Worm (Caenorhabditis elegans) whole organism, young adult: ENCODE measurements around the gene lec-8.

Experiments used
- B0019.2 ChIP-seq: fragments of 200-800 bp; sonication (Bioruptor generic); conservative IDR thresholded peaks from 2 replicates; pipeline ENCODE4 v1.3.6; 2022; ENCODE audit warnings: missing genetic modification reagents, missing genetic modification characterization, missing compliant biosample characterization
- B0035.1 ChIP-seq: sonication (generic microtip); optimal IDR thresholded peaks from 2 replicates; lab custom pipeline; 2016; ENCODE audit warnings: missing genetic modification characterization, mild to moderate bottlenecking, missing compliant biosample characterization, missing genotype, missing genetic modification reagents
- C06A6.2 ChIP-seq: fragments of 200-800 bp; sonication (Bioruptor generic); conservative IDR thresholded peaks from 2 replicates; pipeline ENCODE4 v1.3.6; 2022; ENCODE audit warnings: missing genetic modification characterization, missing compliant biosample characterization
- C17E4.6 ChIP-seq: fragments of 200-800 bp; sonication (Bioruptor generic); IDR thresholded peaks from 2 replicates; pipeline ENCODE4 v1.3.6; 2022; ENCODE audit warnings: missing genetic modification reagents, missing genetic modification characterization, missing compliant biosample characterization
- F22D6.2 ChIP-seq: sonication (generic microtip); optimal IDR thresholded peaks from 2 replicates; lab custom pipeline; 2016; ENCODE audit warnings: mild to moderate bottlenecking, missing genetic modification characterization, missing compliant biosample characterization
- F33H1.4 ChIP-seq: fragments of 200-800 bp; sonication (Bioruptor generic); IDR thresholded peaks from 2 replicates; pipeline ENCODE4 v1.3.6; 2022; ENCODE audit warnings: missing genetic modification reagents, missing genetic modification characterization, missing compliant biosample characterization
- F57A8.1 ChIP-seq: fragments of 200-800 bp; sonication (Bioruptor generic); optimal IDR thresholded peaks from 2 replicates; lab custom pipeline; 2018; ENCODE audit warnings: mild to moderate bottlenecking, missing genetic modification characterization, moderate library complexity, missing compliant biosample characterization
- T07F8.4 ChIP-seq: sonication (generic microtip); optimal IDR thresholded peaks from 2 replicates; lab custom pipeline; 2016; ENCODE audit warnings: mild to moderate bottlenecking, missing genetic modification characterization, moderate library complexity, missing compliant biosample characterization
- Y53F4B.3 ChIP-seq: fragments of 200-800 bp; sonication (Bioruptor generic); IDR thresholded peaks from 2 replicates; pipeline ENCODE4 v1.3.6; 2022; ENCODE audit warnings: missing genetic modification reagents, missing genetic modification characterization, missing compliant biosample characterization
- Y56A3A.18 ChIP-seq: fragments of 200-800 bp; sonication (Bioruptor generic); IDR thresholded peaks from 2 replicates; pipeline ENCODE4 v1.3.6; 2022; ENCODE audit warnings: missing genetic modification reagents, missing genetic modification characterization, missing compliant biosample characterization
- ama-1 ChIP-seq, 3 experiments: fragments of 150-350 bp in 1 of 3; sonication (generic microtip) in 2 of 3; optimal IDR thresholded peaks; 2 replicates each; lab custom pipeline; 2014 to 2018; ENCODE audit warnings: missing biosample characterization in 2 of 3, missing genetic modification characterization in 2 of 3, missing genetic modification reagents in 2 of 3
- aptf-2 ChIP-seq: fragments of 200-800 bp; sonication (Bioruptor generic); conservative IDR thresholded peaks from 2 replicates; pipeline ENCODE4 v1.3.6; 2022; ENCODE audit warnings: missing genetic modification reagents, missing genetic modification characterization, missing compliant biosample characterization
- atf-7 ChIP-seq: sonication (generic microtip); optimal IDR thresholded peaks from 2 replicates; lab custom pipeline; 2017; ENCODE audit warnings: mild to moderate bottlenecking, missing genetic modification characterization, missing compliant biosample characterization
- attf-3 ChIP-seq: fragments of 200-800 bp; sonication (Bioruptor generic); conservative IDR thresholded peaks from 2 replicates; pipeline ENCODE4 v1.3.6; 2022; ENCODE audit warnings: missing genetic modification reagents, missing genetic modification characterization, missing compliant biosample characterization
- attf-5 ChIP-seq: fragments of 200-800 bp; sonication (Bioruptor generic); optimal IDR thresholded peaks from 2 replicates; lab custom pipeline; 2018; ENCODE audit warnings: mild to moderate bottlenecking, missing genetic modification characterization, missing compliant biosample characterization
- ceh-100 ChIP-seq: fragments of 200-800 bp; sonication (Bioruptor generic); IDR thresholded peaks from 2 replicates; pipeline ENCODE4 v1.3.6; 2022; ENCODE audit warnings: missing genetic modification reagents, missing genetic modification characterization, missing compliant biosample characterization
- ceh-40 ChIP-seq: fragments of 200-800 bp; sonication (Bioruptor generic); IDR thresholded peaks from 2 replicates; pipeline ENCODE4 v1.3.6; 2022; ENCODE audit warnings: missing genetic modification characterization, missing compliant biosample characterization
- ceh-79 ChIP-seq: sonication (generic microtip); optimal IDR thresholded peaks from 2 replicates; lab custom pipeline; 2017; ENCODE audit warnings: mild to moderate bottlenecking, missing genetic modification characterization, missing compliant biosample characterization
- ceh-91 ChIP-seq: fragments of 200-800 bp; sonication (Bioruptor generic); IDR thresholded peaks from 2 replicates; pipeline ENCODE4 v1.3.6; 2022; ENCODE audit warnings: missing genetic modification reagents, missing genetic modification characterization, missing compliant biosample characterization
- efl-1 ChIP-seq: fragments of 150-350 bp; optimal IDR thresholded peaks from 2 replicates; lab custom pipeline; 2014; ENCODE audit warnings: missing biosample characterization, missing genetic modification reagents, missing genetic modification characterization
- egl-18 ChIP-seq: fragments of 200-800 bp; sonication (Bioruptor generic); IDR thresholded peaks from 2 replicates; pipeline ENCODE4 v1.3.6; 2022; ENCODE audit warnings: missing genetic modification reagents, missing genetic modification characterization, missing compliant biosample characterization
- egrh-3 ChIP-seq: fragments of 200-800 bp; sonication (Bioruptor generic); IDR thresholded peaks from 2 replicates; pipeline ENCODE4 v1.3.6; 2022; ENCODE audit warnings: missing genetic modification reagents, missing genetic modification characterization, missing compliant biosample characterization
- ekl-4 ChIP-seq: fragments of 200-800 bp; sonication (Bioruptor generic); IDR thresholded peaks from 2 replicates; pipeline ENCODE4 v1.3.6; 2022; ENCODE audit warnings: missing genetic modification reagents, missing genetic modification characterization, missing compliant biosample characterization
- gei-17 ChIP-seq: fragments of 200-800 bp; sonication (Bioruptor generic); optimal IDR thresholded peaks from 2 replicates; lab custom pipeline; 2018; ENCODE audit warnings: mild to moderate bottlenecking, missing genetic modification characterization, missing compliant biosample characterization
- him-1 ChIP-seq: sonication (generic microtip); optimal IDR thresholded peaks from 2 replicates; lab custom pipeline; 2016; ENCODE audit warnings: missing genotype, missing genetic modification reagents, missing genetic modification characterization, missing compliant biosample characterization
- hlh-26 ChIP-seq: fragments of 200-800 bp; sonication (Bioruptor generic); conservative IDR thresholded peaks from 2 replicates; pipeline ENCODE4 v1.3.6; 2022; ENCODE audit warnings: missing genetic modification reagents, missing genetic modification characterization, missing compliant biosample characterization
- lag-1 ChIP-seq: fragments of 200-800 bp; sonication (Bioruptor generic); IDR thresholded peaks from 2 replicates; pipeline ENCODE4 v1.3.6; 2022; ENCODE audit warnings: missing genetic modification reagents, missing genetic modification characterization, missing compliant biosample characterization
- let-526 ChIP-seq: fragments of 200-800 bp; sonication (Bioruptor generic); IDR thresholded peaks from 2 replicates; pipeline ENCODE4 v1.3.6; 2022; ENCODE audit warnings: missing genetic modification reagents, missing genetic modification characterization, missing compliant biosample characterization
- let-607 ChIP-seq, 2 experiments: fragments of 200-800 bp in 1 of 2; sonication (Bioruptor generic) in 1 of 2; sonication (generic microtip) in 1 of 2; optimal IDR thresholded peaks; 2 replicates each; lab custom pipeline; 2016 to 2018; ENCODE audit warnings: mild to moderate bottlenecking in 2 of 2, missing compliant biosample characterization in 2 of 2, missing genetic modification characterization in 2 of 2, moderate library complexity in 2 of 2, missing genotype in 1 of 2
- lin-26 ChIP-seq: fragments of 200-800 bp; sonication (Bioruptor generic); IDR thresholded peaks from 2 replicates; pipeline ENCODE4 v1.3.6; 2022; ENCODE audit warnings: missing genetic modification reagents, missing genetic modification characterization, missing compliant biosample characterization
- madf-8 ChIP-seq: fragments of 200-800 bp; sonication (Bioruptor generic); conservative IDR thresholded peaks from 2 replicates; pipeline ENCODE4 v1.3.6; 2022; ENCODE audit warnings: missing genetic modification reagents, missing genetic modification characterization, missing compliant biosample characterization
- nhr-27 ChIP-seq: fragments of 200-800 bp; sonication (Bioruptor generic); optimal IDR thresholded peaks from 2 replicates; lab custom pipeline; 2018; ENCODE audit warnings: mild to moderate bottlenecking, missing genetic modification characterization, moderate library complexity, missing compliant biosample characterization
- nhr-80 ChIP-seq: sonication (generic microtip); optimal IDR thresholded peaks from 2 replicates; lab custom pipeline; 2016; ENCODE audit warnings: missing genetic modification characterization, missing compliant biosample characterization
- pbrm-1 ChIP-seq: fragments of 200-800 bp; sonication (Bioruptor generic); IDR thresholded peaks from 2 replicates; pipeline ENCODE4 v1.3.6; 2022; ENCODE audit warnings: missing genetic modification reagents, missing genetic modification characterization, missing compliant biosample characterization
- rec-8 ChIP-seq, 2 experiments: sonication (generic microtip); optimal IDR thresholded peaks; 2 replicates each; lab custom pipeline; 2016; ENCODE audit warnings: mild to moderate bottlenecking in 2 of 2, missing genetic modification characterization in 2 of 2, missing genetic modification reagents in 2 of 2, missing genotype in 2 of 2, missing biosample characterization in 1 of 2, missing compliant biosample characterization in 1 of 2, moderate library complexity in 1 of 2
- sdz-38 ChIP-seq: sonication (generic microtip); optimal IDR thresholded peaks from 2 replicates; lab custom pipeline; 2016; ENCODE audit warnings: missing genotype, missing genetic modification characterization, missing compliant biosample characterization
- sea-2 ChIP-seq: fragments of 200-800 bp; sonication (Bioruptor generic); IDR thresholded peaks from 2 replicates; pipeline ENCODE4 v1.3.6; 2022; ENCODE audit warnings: missing genetic modification characterization, missing compliant biosample characterization
- snpc-1.1 ChIP-seq: sonication (generic microtip); optimal IDR thresholded peaks from 2 replicates; lab custom pipeline; 2017; ENCODE audit warnings: missing genetic modification characterization, mild to moderate bottlenecking, missing compliant biosample characterization, antibody characterized with exemption, moderate library complexity, missing genotype, missing genetic modification reagents; ENCODE audit not compliant: insufficient read depth
- snpc-1.3 ChIP-seq: sonication (generic microtip); optimal IDR thresholded peaks from 2 replicates; lab custom pipeline; 2017; ENCODE audit warnings: missing genetic modification characterization, mild to moderate bottlenecking, missing compliant biosample characterization, antibody characterized with exemption, moderate library complexity, missing genotype, missing genetic modification reagents; ENCODE audit not compliant: insufficient read depth
- unc-130 ChIP-seq: sonication (generic microtip); optimal IDR thresholded peaks from 2 replicates; lab custom pipeline; 2016; ENCODE audit warnings: missing genetic modification reagents, missing genetic modification characterization, missing compliant biosample characterization
- unc-62 ChIP-seq: fragments of 150-350 bp; optimal IDR thresholded peaks from 2 replicates; lab custom pipeline; 2014; ENCODE audit warnings: missing biosample characterization, missing genetic modification reagents, missing genetic modification characterization
- xnd-1 ChIP-seq: sonication (generic microtip); optimal IDR thresholded peaks from 2 replicates; lab custom pipeline; 2016; ENCODE audit warnings: missing genotype, missing genetic modification reagents, missing genetic modification characterization, missing compliant biosample characterization
- zfh-2 ChIP-seq: fragments of 200-800 bp; sonication (Bioruptor generic); conservative IDR thresholded peaks from 2 replicates; pipeline ENCODE4 v1.3.6; 2022; ENCODE audit warnings: missing genetic modification reagents, missing genetic modification characterization, missing compliant biosample characterization
- zim-3 ChIP-seq: sonication (generic microtip); optimal IDR thresholded peaks from 2 replicates; lab custom pipeline; 2017; ENCODE audit warnings: mild to moderate bottlenecking, missing genetic modification characterization, moderate library complexity, missing compliant biosample characterization
- ztf-22 ChIP-seq: fragments of 200-800 bp; sonication (Bioruptor generic); optimal IDR thresholded peaks from 2 replicates; lab custom pipeline; 2018; ENCODE audit warnings: mild to moderate bottlenecking, missing genetic modification characterization, moderate library complexity, missing compliant biosample characterization
- ztf-25 ChIP-seq: fragments of 200-800 bp; sonication (Bioruptor generic); IDR thresholded peaks from 2 replicates; pipeline ENCODE4 v1.3.6; 2022; ENCODE audit warnings: missing genetic modification reagents, missing genetic modification characterization, missing compliant biosample characterization

The lec-8 gene

DNA sequence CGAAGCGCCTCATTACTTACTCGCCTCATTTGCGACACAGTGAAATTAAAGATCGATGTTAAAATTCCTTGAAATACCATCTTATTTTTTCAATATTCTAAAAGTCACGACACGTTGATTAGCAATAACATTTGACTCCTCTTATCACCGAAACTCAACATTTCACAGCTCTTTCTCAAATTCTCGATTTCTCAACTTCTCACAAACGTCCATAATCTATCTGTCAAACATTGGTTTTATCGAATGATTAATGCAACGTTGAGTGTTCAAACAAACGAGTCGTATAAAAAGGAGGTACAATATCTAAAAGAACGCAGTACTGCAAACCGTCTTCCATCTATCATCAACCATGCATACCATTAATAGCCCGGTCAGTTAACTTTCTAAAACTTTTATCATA is at the start of gene lec-8:
Gene lec-8, plus strand, starts transcription at position 314 of the 400 bp plus-strand sequence.
- TF ChIP-seq atf-7 (no peak), ztf-22 (GFP tag; lab: Kevin White, UChicago) (peak; percentile 20), nhr-27 (tag; lab: Kevin White, UChicago) (no peak), unc-62 (peak; percentile 45), B0035.1 (no peak), ama-1 (optimal IDR thresholded peaks at IDR 0.05; lab: Kevin White, UChicago) (no peak), ama-1 (GFP tag; optimal IDR thresholded peaks at IDR 0.05; lab: Kevin White, UChicago) (no peak), Y53F4B.3 (no peak), F22D6.2 (tag; lab: Kevin White, UChicago) (no peak), efl-1 (GFP tag; lab: Kevin White, UChicago) (no peak), ceh-79 (tag; lab: Kevin White, UChicago) (no peak), xnd-1 (tag; lab: Kevin White, UChicago) (no peak), hlh-26 (GFP tag; lab: Robert Waterston, UW) (no peak), ceh-91 (GFP tag; lab: Robert Waterston, UW) (no peak), let-526 (GFP tag; lab: Robert Waterston, UW) (no peak), let-607 (tag; optimal IDR thresholded peaks at IDR 0.05; lab: Kevin White, UChicago) (peak in 1 of 2 experiments; percentile 24), B0019.2 (no peak), him-1 (tag; lab: Kevin White, UChicago) (no peak), ceh-40 (no peak), sea-2 (GFP tag; lab: Robert Waterston, UW) (no peak), attf-5 (GFP tag; lab: Kevin White, UChicago) (no peak), sdz-38 (tag; lab: Kevin White, UChicago) (no peak), nhr-80 (peak; percentile 93), egrh-3 (no peak), madf-8 (no peak), pbrm-1 (GFP tag; lab: Robert Waterston, UW) (no peak), snpc-1.1 (tag; lab: Kevin White, UChicago) (no peak)

DNA sequence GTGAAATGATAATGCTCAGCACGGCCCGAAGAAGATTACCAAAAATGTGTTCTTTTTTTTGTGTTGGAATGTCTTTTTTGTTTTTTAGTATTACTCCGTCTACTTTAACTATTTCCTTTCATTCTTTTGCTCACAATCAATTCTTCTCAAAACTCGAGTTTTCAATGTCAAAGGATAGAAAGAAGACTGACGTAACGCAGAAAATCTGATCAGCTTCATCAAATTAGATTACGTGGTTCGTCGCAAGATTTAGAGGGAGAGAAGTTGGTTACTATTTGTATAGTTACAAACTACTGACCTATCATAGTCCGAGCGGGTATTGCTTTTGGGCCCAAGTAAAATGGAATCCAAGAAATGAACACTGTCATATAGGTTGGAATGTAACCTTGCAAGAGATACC is 46.8 kb upstream of the lec-8 start:
- TF ChIP-seq F22D6.2 (tag; lab: Kevin White, UChicago), result no peak
- no peak for TF ChIP-seq ztf-25 (GFP tag; lab: Robert Waterston, UW)
- no peak for TF ChIP-seq F57A8.1 (GFP tag; lab: Kevin White, UChicago)
- no peak for TF ChIP-seq egl-18 (GFP tag; lab: Robert Waterston, UW)
- no peak for TF ChIP-seq aptf-2 (GFP tag; lab: Robert Waterston, UW)
- no peak for TF ChIP-seq hlh-26 (GFP tag; lab: Robert Waterston, UW)
- no peak for TF ChIP-seq snpc-1.3
- TF ChIP-seq F33H1.4 (GFP tag; lab: Robert Waterston, UW), result no peak
- TF ChIP-seq C06A6.2, result no peak
- TF ChIP-seq let-607 (tag; optimal IDR thresholded peaks at IDR 0.05; lab: Kevin White, UChicago), result no peak
- no peak for TF ChIP-seq let-526 (GFP tag; lab: Robert Waterston, UW)
- TF ChIP-seq T07F8.4 (tag; lab: Kevin White, UChicago), result no peak

- TF ChIP-seq ama-1 (optimal IDR thresholded peaks at IDR 0.05; lab: Kevin White, UChicago), result no peak
- no peak for TF ChIP-seq ama-1 (GFP tag; optimal IDR thresholded peaks at IDR 0.05; lab: Kevin White, UChicago)
- no peak for TF ChIP-seq unc-130 (GFP tag; lab: Kevin White, UChicago)
- TF ChIP-seq lag-1 (GFP tag; lab: Robert Waterston, UW), result no peak
- TF ChIP-seq sdz-38 (tag; lab: Kevin White, UChicago), result no peak
- no peak for TF ChIP-seq attf-3 (GFP tag; lab: Robert Waterston, UW)
- TF ChIP-seq rec-8 (tag; optimal IDR thresholded peaks at IDR 0.05; lab: Kevin White, UChicago), result no peak
- TF ChIP-seq unc-62, result no peak
- TF ChIP-seq let-607 (tag; optimal IDR thresholded peaks at IDR 0.05; lab: Kevin White, UChicago), result no peak
- TF ChIP-seq ceh-91 (GFP tag; lab: Robert Waterston, UW), result no peak
- no peak for TF ChIP-seq gei-17 (GFP tag; lab: Kevin White, UChicago)
- TF ChIP-seq ekl-4 (GFP tag; lab: Robert Waterston, UW), result no peak
- no peak for TF ChIP-seq zfh-2 (GFP tag; lab: Robert Waterston, UW)
- no peak for TF ChIP-seq Y56A3A.18 (GFP tag; lab: Robert Waterston, UW)
- TF ChIP-seq ceh-100 (GFP tag; lab: Robert Waterston, UW), result no peak
- no peak for TF ChIP-seq zim-3 (tag; lab: Kevin White, UChicago)
- no peak for TF ChIP-seq lin-26 (GFP tag; lab: Robert Waterston, UW)
- TF ChIP-seq C17E4.6 (GFP tag; lab: Robert Waterston, UW), result no peak
Observed at ce11 chrX:9804735-9805134, 45.6 kb upstream of the lec-8 start.
